Worm (Caenorhabditis elegans): Measurements from ENCODE around the gene asm-1.

DNA sequence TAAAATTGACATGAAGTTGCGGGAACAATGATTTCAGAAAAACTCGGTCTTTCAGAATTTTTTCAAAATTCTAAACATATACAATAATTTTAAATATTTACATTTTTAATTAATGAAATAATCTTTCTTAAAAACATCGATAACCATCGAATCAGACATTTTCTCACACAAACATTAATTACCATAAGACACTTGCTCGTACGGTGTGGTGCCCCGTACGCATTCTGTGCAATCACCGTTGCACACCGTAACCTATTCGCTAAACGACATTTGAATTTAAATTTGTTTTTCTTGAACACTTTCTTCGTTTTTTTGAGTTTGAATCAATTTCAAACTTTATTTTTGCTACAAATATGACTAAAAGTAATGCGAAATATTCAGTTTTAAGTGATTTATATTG is 13.9 kb downstream of the asm-1 start:
- no peak for TF ChIP-seq tbx-11 (GFP tag; IDR thresholded peaks at IDR 0.05)
- no peak for TF ChIP-seq flt-1 (GFP tag; IDR thresholded peaks at IDR 0.05)
- no peak for TF ChIP-seq ets-7 (tag; optimal IDR thresholded peaks at IDR 0.05)
- TF ChIP-seq sea-1 (GFP tag; conservative IDR thresholded peaks at IDR 0.05), result no peak
- TF ChIP-seq tbx-37 (GFP tag; conservative IDR thresholded peaks at IDR 0.05), result no peak
- TF ChIP-seq B0310.2 (tag; optimal IDR thresholded peaks at IDR 0.05), result no peak
- no peak for TF ChIP-seq ceh-13 (GFP tag; optimal IDR thresholded peaks at IDR 0.05)
- no peak for TF ChIP-seq ama-1 (optimal IDR thresholded peaks at IDR 0.05)
- no peak for TF ChIP-seq pes-1 (GFP tag; IDR thresholded peaks at IDR 0.05)
- no peak for TF ChIP-seq hnd-1 (tag; optimal IDR thresholded peaks at IDR 0.05)
- TF ChIP-seq tra-4 (tag; optimal IDR thresholded peaks at IDR 0.05), result no peak
- TF ChIP-seq hmbx-1 (tag; optimal IDR thresholded peaks at IDR 0.05), result no peak
